Worm (Caenorhabditis elegans): ENCODE data around the gene B0001.2.

The B0001.2 gene

DNA sequence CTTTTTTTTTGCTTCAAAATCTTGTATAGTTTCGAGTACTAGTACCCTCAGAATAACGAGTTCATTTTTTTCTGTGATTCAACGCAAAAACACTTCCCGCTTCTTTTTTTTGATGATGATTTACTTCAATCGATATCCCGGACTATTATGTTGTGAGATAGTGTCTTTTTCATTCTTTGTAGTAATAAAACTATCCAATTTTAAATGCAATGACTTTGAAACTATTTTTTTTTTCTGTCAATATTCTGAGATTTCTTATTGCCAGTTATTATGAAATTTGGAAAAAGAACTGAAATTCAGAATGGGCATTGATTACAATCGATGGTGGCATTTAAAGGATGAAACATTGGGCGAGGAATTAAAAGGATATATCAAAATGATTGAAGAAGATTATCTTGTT is 45.2 kb downstream of the B0001.2 start, which contains the start of gene M18.3:
Gene M18.3 (plus strand): TSS at position 301 of the 400 bp plus-strand sequence.
- TF ChIP-seq php-3 (GFP tag; IDR thresholded peaks at IDR 0.05), result no peak
